Worm (Caenorhabditis elegans): ENCODE measurements around the gene K12H4.3.

DNA sequence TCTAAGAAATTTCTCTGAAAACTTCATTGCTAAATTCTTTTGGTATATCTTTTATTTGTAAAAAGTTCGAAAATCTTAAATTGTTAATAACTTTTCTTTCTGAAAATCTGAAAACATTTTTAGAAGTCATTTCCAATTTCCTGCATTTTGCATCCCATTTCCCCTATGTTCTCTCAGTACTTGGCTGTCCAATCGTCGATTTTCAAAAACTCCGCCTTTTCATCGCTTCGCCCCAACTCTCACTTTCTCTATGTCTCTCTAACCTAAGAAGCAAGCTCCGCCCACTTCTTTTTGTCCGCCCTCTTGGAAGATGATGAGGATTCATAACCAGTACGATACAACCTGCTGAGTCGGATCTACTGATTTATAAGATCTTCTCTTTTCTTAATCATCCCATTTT, 19.3 kb downstream of the K12H4.3 start:
- TF ChIP-seq him-1 (tag; optimal IDR thresholded peaks at IDR 0.05): no peak
- no peak for TF ChIP-seq W03F9.2 (tag; optimal IDR thresholded peaks at IDR 0.05)
- TF ChIP-seq dao-5 (tag; optimal IDR thresholded peaks at IDR 0.05): no peak
